Fruit fly (Drosophila melanogaster): ENCODE data around the gene Jon66Ci.

Jon66Ci gene

DNA sequence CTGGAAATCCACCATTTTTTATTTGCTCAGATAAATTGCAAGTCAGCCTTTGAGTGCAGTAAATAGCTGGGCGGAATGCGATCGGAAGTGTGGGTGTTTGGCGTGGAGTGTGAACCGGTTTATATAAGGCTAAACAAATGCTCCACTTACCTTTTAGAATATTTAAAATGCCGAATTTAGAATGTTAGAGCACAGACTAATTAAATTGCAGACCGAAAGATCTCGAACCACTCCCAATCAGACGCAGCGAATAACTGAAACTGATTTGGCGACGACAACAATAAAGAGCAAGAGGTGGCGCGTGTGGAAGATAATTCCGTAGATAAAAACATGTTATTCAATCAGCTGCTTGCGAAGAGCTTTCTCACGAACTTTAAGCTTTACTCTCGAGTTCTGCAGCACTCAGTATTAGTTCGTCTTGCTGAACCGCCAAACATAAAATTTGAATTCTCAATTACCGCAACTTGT, 30.7 kb upstream of the Jon66Ci start, which contains the start of gene Idh:
TSS of gene Idh (minus strand) at position 264 of the 468 bp plus-strand sequence.
- no peak for TF ChIP-seq bcd (GFP tag; optimal IDR thresholded peaks at IDR 0.05)
- TF ChIP-seq CG6683 (GFP tag; optimal IDR thresholded peaks at IDR 0.05), result peak; percentile 5
- TF ChIP-seq gsb-n (tag; optimal IDR thresholded peaks at IDR 0.05), result peak; percentile 20
- TF ChIP-seq MBD-R2 (GFP tag; IDR thresholded peaks at IDR 0.05), result no peak
- TF ChIP-seq Abd-B (GFP tag; optimal IDR thresholded peaks at IDR 0.05), result peak; percentile 13
- peak; percentile 36; the same call in 1 of the 2 replicates for TF ChIP-seq sens-2 (GFP tag; IDR thresholded peaks at IDR 0.05)
- TF ChIP-seq Fer3 (tag; optimal IDR thresholded peaks at IDR 0.05), result peak; percentile 38
- 0 out of 2 replicates have a peak, but pooled peaks have one; percentile 17 for TF ChIP-seq ato (GFP tag; IDR thresholded peaks at IDR 0.05; ENCODE audit: partially characterized antibody)
- TF ChIP-seq CG7786 (GFP tag; optimal IDR thresholded peaks at IDR 0.05), result no peak
- 0 out of 2 replicates have a peak, but pooled peaks have one; percentile 33 for TF ChIP-seq stc (GFP tag; IDR thresholded peaks at IDR 0.05)
- TF ChIP-seq Deaf1 (tag; optimal IDR thresholded peaks at IDR 0.05), result peak; percentile 38
- TF ChIP-seq CG32532 (GFP tag; IDR thresholded peaks at IDR 0.05), result no peak
- TF ChIP-seq CG10543 (GFP tag; optimal IDR thresholded peaks at IDR 0.05), result peak; percentile 46
- peak; percentile 2 for TF ChIP-seq BtbVII (GFP tag; optimal IDR thresholded peaks at IDR 0.05)
- TF ChIP-seq ERR (GFP tag; optimal IDR thresholded peaks at IDR 0.05), result no peak
- TF ChIP-seq seq (GFP tag; IDR thresholded peaks at IDR 0.05), result no peak
- TF ChIP-seq amos (GFP tag; IDR thresholded peaks at IDR 0.05; ENCODE audit: partially characterized antibody), result peak; percentile 59; the same call in 1 of the 2 replicates
- peak; percentile 36; the same call in 1 of the 4 replicates for TF ChIP-seq Dll (GFP tag; IDR thresholded peaks at IDR 0.05; ENCODE audit: partially characterized antibody)
- TF ChIP-seq CG34422 (GFP tag; IDR thresholded peaks at IDR 0.05), result peak; percentile 71; the same call in 1 of the 3 replicates
- peak; percentile 36 for TF ChIP-seq Dref (GFP tag; IDR thresholded peaks at IDR 0.05)
- 0 out of 2 replicates have a peak, but pooled peaks have one; percentile 45 for TF ChIP-seq tna (GFP tag; IDR thresholded peaks at IDR 0.05; ENCODE audit: partially characterized antibody)
- no peak for TF ChIP-seq CG17802 (tag; optimal IDR thresholded peaks at IDR 0.05)
- TF ChIP-seq rib (GFP tag; IDR thresholded peaks at IDR 0.05), result peak; percentile 57; the same call in 1 of the 2 replicates
- TF ChIP-seq CG17385 (GFP tag; optimal IDR thresholded peaks at IDR 0.05), result peak; percentile 37
- TF ChIP-seq ara (GFP tag; IDR thresholded peaks at IDR 0.05), result 0 out of 2 replicates have a peak, but pooled peaks have one; percentile 28
- TF ChIP-seq lab (GFP tag; optimal IDR thresholded peaks at IDR 0.05), result peak; percentile 57
- 0 out of 3 replicates have a peak, but pooled peaks have one; percentile 8 for TF ChIP-seq knrl (GFP tag; IDR thresholded peaks at IDR 0.05; ENCODE audit: partially characterized antibody)
- TF ChIP-seq CG17612 (GFP tag; IDR thresholded peaks at IDR 0.05), result no peak
- TF ChIP-seq CG8924 (tag; optimal IDR thresholded peaks at IDR 0.05), result peak; percentile 32
- peak; percentile 5 for TF ChIP-seq CG12299 (tag; optimal IDR thresholded peaks at IDR 0.05)
- no peak for TF ChIP-seq org-1 (GFP tag; optimal IDR thresholded peaks at IDR 0.05)
- no peak for TF ChIP-seq tap (tag; optimal IDR thresholded peaks at IDR 0.05)
- peak; percentile 2 for TF ChIP-seq CG1603 (tag; optimal IDR thresholded peaks at IDR 0.05)
- peak; percentile 27 for TF ChIP-seq CG7987 (GFP tag; optimal IDR thresholded peaks at IDR 0.05)
- TF ChIP-seq Hey (tag; optimal IDR thresholded peaks at IDR 0.05), result peak; percentile 42
- peak; percentile 52 for TF ChIP-seq BEAF-32 (GFP tag; optimal IDR thresholded peaks at IDR 0.05)
- TF ChIP-seq Pdp1 (GFP tag; optimal IDR thresholded peaks at IDR 0.05), result peak in 1 of 2 experiments; percentile 100
- no peak for TF ChIP-seq row (GFP tag; IDR thresholded peaks at IDR 0.05)
- peak; percentile 24 for TF ChIP-seq CG12659 (GFP tag; optimal IDR thresholded peaks at IDR 0.05)
- TF ChIP-seq E2f2 (GFP tag; IDR thresholded peaks at IDR 0.05), result peak; percentile 100
- TF ChIP-seq CG10274 (GFP tag; optimal IDR thresholded peaks at IDR 0.05), result no peak
- TF ChIP-seq Dp (GFP tag; optimal IDR thresholded peaks at IDR 0.05), result peak; percentile 99
- TF ChIP-seq Adf1 (GFP tag; IDR thresholded peaks at IDR 0.05), result peak; percentile 9; the same call in 1 of the 2 replicates
- TF ChIP-seq CrebB (tag; optimal IDR thresholded peaks at IDR 0.05), result peak; percentile 51
- TF ChIP-seq CG10565 (GFP tag; optimal IDR thresholded peaks at IDR 0.05), result no peak
- peak; percentile 46 for TF ChIP-seq exex (tag; optimal IDR thresholded peaks at IDR 0.05)
- TF ChIP-seq CG3163 (GFP tag; optimal IDR thresholded peaks at IDR 0.05), result peak; percentile 62
- TF ChIP-seq Kr (GFP tag; optimal IDR thresholded peaks at IDR 0.05), result no peak
- peak; percentile 49 for TF ChIP-seq Nf-YC (tag; optimal IDR thresholded peaks at IDR 0.05)

Measured in whole organism, embryonic.